Worm (Caenorhabditis elegans) whole organism, late embryonic: ENCODE data around the gene C24B5.4.

Experiments
- ama-1 ChIP-seq: fragments of 150-350 bp; optimal IDR thresholded peaks from 2 replicates; lab custom pipeline; 2014
- ceh-14 ChIP-seq: sonication (generic microtip); optimal IDR thresholded peaks from 2 replicates; lab custom pipeline; 2016; ENCODE audit warnings: missing genotype, missing genetic modification characterization, missing compliant biosample characterization
- ceh-18 ChIP-seq: sonication (generic microtip); optimal IDR thresholded peaks from 2 replicates; lab custom pipeline; 2016; ENCODE audit warnings: missing genetic modification characterization, missing compliant biosample characterization
- ceh-19 ChIP-seq: fragments of 200-800 bp; sonication (Bioruptor generic); optimal IDR thresholded peaks from 2 replicates; lab custom pipeline; 2018; ENCODE audit warnings: mild to moderate bottlenecking, missing genetic modification characterization, missing compliant biosample characterization
- ceh-24 ChIP-seq: sonication (generic microtip); optimal IDR thresholded peaks from 2 replicates; lab custom pipeline; 2016; ENCODE audit warnings: mild to moderate bottlenecking, missing genetic modification characterization, missing compliant biosample characterization
- ceh-31 ChIP-seq: sonication (generic microtip); optimal IDR thresholded peaks from 2 replicates; lab custom pipeline; 2016; ENCODE audit warnings: missing genetic modification characterization, missing compliant biosample characterization
- ceh-45 ChIP-seq: fragments of 200-800 bp; sonication (Bioruptor generic); IDR thresholded peaks from 2 replicates; pipeline ENCODE4 v1.3.6; 2022; ENCODE audit warnings: missing genetic modification reagents, missing genetic modification characterization, missing compliant biosample characterization
- ceh-6 ChIP-seq: fragments of 200-800 bp; sonication (Bioruptor generic); optimal IDR thresholded peaks from 2 replicates; lab custom pipeline; 2018; ENCODE audit warnings: mild to moderate bottlenecking, missing genetic modification characterization, missing compliant biosample characterization
- ceh-9 ChIP-seq: sonication (generic microtip); optimal IDR thresholded peaks from 2 replicates; lab custom pipeline; 2016; ENCODE audit warnings: mild to moderate bottlenecking, missing genetic modification characterization, inconsistent platforms, missing compliant biosample characterization
- elt-2 ChIP-seq: sonication (generic microtip); optimal IDR thresholded peaks from 2 replicates; lab custom pipeline; 2016; ENCODE audit warnings: missing genetic modification reagents, missing genetic modification characterization, missing compliant biosample characterization
- elt-4 ChIP-seq: sonication (generic microtip); optimal IDR thresholded peaks from 2 replicates; lab custom pipeline; 2016; ENCODE audit warnings: missing genetic modification characterization, missing compliant biosample characterization
- ets-4 ChIP-seq: sonication (generic microtip); optimal IDR thresholded peaks from 2 replicates; lab custom pipeline; 2016; ENCODE audit warnings: missing genetic modification characterization, missing compliant biosample characterization
- eyg-1 ChIP-seq: sonication (generic microtip); optimal IDR thresholded peaks from 2 replicates; lab custom pipeline; 2016; ENCODE audit warnings: missing genotype, missing genetic modification characterization, missing compliant biosample characterization
- fkh-10 ChIP-seq: fragments of 150-350 bp; optimal IDR thresholded peaks from 2 replicates; lab custom pipeline; 2014; ENCODE audit warnings: missing biosample characterization, missing genetic modification reagents, missing genetic modification characterization
- hlh-13 ChIP-seq: fragments of 200-800 bp; sonication (Bioruptor generic); optimal IDR thresholded peaks from 2 replicates; lab custom pipeline; 2018; ENCODE audit warnings: mild to moderate bottlenecking, missing genetic modification characterization, missing compliant biosample characterization
- hlh-15 ChIP-seq: sonication (generic microtip); optimal IDR thresholded peaks from 2 replicates; lab custom pipeline; 2016; ENCODE audit warnings: missing genetic modification characterization, missing compliant biosample characterization
- hlh-8 ChIP-seq: sonication (generic microtip); optimal IDR thresholded peaks from 2 replicates; lab custom pipeline; 2016; ENCODE audit warnings: missing genotype, missing genetic modification characterization, missing compliant biosample characterization
- mec-3 ChIP-seq: sonication (generic microtip); optimal IDR thresholded peaks from 2 replicates; lab custom pipeline; 2016; ENCODE audit warnings: borderline replicate concordance, missing genetic modification characterization, missing compliant biosample characterization
- nfya-1 ChIP-seq: sonication (generic microtip); optimal IDR thresholded peaks from 2 replicates; lab custom pipeline; 2017; ENCODE audit warnings: missing genetic modification characterization, mild to moderate bottlenecking, missing compliant biosample characterization, antibody characterized with exemption, moderate library complexity
- nhr-11 ChIP-seq: fragments of 150-350 bp; optimal IDR thresholded peaks from 2 replicates; lab custom pipeline; 2014; ENCODE audit warnings: missing biosample characterization, missing genetic modification characterization
- nhr-232 ChIP-seq: sonication (generic microtip); optimal IDR thresholded peaks from 2 replicates; lab custom pipeline; 2016; ENCODE audit warnings: missing genetic modification characterization, missing compliant biosample characterization
- odd-2 ChIP-seq: sonication (generic microtip); optimal IDR thresholded peaks from 2 replicates; lab custom pipeline; 2017; ENCODE audit warnings: antibody characterized with exemption, mild to moderate bottlenecking, missing genetic modification characterization, missing compliant biosample characterization
- pag-3 ChIP-seq: sonication (generic microtip); optimal IDR thresholded peaks from 2 replicates; lab custom pipeline; 2016; ENCODE audit warnings: missing compliant biosample characterization, missing genetic modification characterization, borderline replicate concordance
- pat-9 ChIP-seq: fragments of 200-800 bp; sonication (Bioruptor generic); optimal IDR thresholded peaks from 2 replicates; lab custom pipeline; 2018; ENCODE audit warnings: mild to moderate bottlenecking, missing genetic modification characterization, moderate library complexity, missing compliant biosample characterization
- pha-2 ChIP-seq: sonication (generic microtip); optimal IDR thresholded peaks from 2 replicates; lab custom pipeline; 2017; ENCODE audit warnings: mild to moderate bottlenecking, missing genetic modification characterization, missing compliant biosample characterization
- pqm-1 ChIP-seq: sonication (generic microtip); optimal IDR thresholded peaks from 2 replicates; lab custom pipeline; 2016; ENCODE audit warnings: missing genetic modification characterization, missing compliant biosample characterization
- pros-1 ChIP-seq: fragments of 150-350 bp; optimal IDR thresholded peaks from 2 replicates; lab custom pipeline; 2014; ENCODE audit warnings: missing biosample characterization, missing genetic modification reagents, missing genetic modification characterization
- syd-9 ChIP-seq: sonication (generic microtip); optimal IDR thresholded peaks from 2 replicates; lab custom pipeline; 2016; ENCODE audit warnings: mild to moderate bottlenecking, missing genetic modification characterization, moderate library complexity, missing compliant biosample characterization
- tbx-2 ChIP-seq: sonication (generic microtip); optimal IDR thresholded peaks from 2 replicates; lab custom pipeline; 2016; ENCODE audit warnings: missing genetic modification characterization, missing compliant biosample characterization
- tbx-7 ChIP-seq: sonication (generic microtip); optimal IDR thresholded peaks from 2 replicates; lab custom pipeline; 2016; ENCODE audit warnings: missing genotype, missing genetic modification characterization, missing compliant biosample characterization
- ttx-3 ChIP-seq: sonication (generic microtip); optimal IDR thresholded peaks from 2 replicates; lab custom pipeline; 2016; ENCODE audit warnings: missing genetic modification reagents, missing genetic modification characterization, missing compliant biosample characterization
- unc-42 ChIP-seq: sonication (generic microtip); optimal IDR thresholded peaks from 2 replicates; lab custom pipeline; 2016; ENCODE audit warnings: missing genotype, missing genetic modification characterization, missing compliant biosample characterization
- unc-55 ChIP-seq: sonication (generic microtip); optimal IDR thresholded peaks from 2 replicates; lab custom pipeline; 2017; ENCODE audit warnings: missing biosample characterization, missing genetic modification reagents, missing genetic modification characterization
- unc-86 ChIP-seq: sonication (generic microtip); optimal IDR thresholded peaks from 2 replicates; lab custom pipeline; 2016; ENCODE audit warnings: missing genetic modification characterization, missing compliant biosample characterization
- zip-5 ChIP-seq: sonication (generic microtip); optimal IDR thresholded peaks from 2 replicates; lab custom pipeline; 2016; ENCODE audit warnings: missing genetic modification characterization, missing compliant biosample characterization

Gene C24B5.4

DNA sequence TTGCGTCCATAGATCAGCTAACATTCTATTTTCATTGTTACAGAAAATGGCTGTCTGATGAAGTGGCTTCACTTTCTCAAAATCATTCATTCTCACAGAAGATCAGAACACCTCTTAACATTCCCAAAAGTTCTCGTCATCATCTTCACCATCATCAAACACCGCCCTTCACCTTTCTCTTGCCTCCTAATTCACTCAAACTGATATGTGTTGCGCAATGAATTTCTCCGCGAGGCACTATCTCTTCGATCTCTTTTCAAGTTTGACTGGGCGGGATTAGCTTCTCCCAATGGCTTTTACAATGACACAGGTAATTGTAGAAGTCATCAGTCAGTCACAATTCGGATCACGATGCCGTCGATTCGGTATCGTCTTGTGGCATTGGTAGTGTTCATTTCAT, 24.4 kb upstream of the C24B5.4 start, which contains the start of gene grd-6:
Gene grd-6 (plus strand): TSS at position 301 of the 400 bp plus-strand sequence.
- no peak for TF ChIP-seq pat-9
- TF ChIP-seq fkh-10 (GFP tag; lab: Kevin White, UChicago): no peak
- TF ChIP-seq pqm-1: no peak
- no peak for TF ChIP-seq ceh-45 (GFP tag; lab: Robert Waterston, UW)
- no peak for TF ChIP-seq ceh-24 (tag; lab: Kevin White, UChicago)
- TF ChIP-seq tbx-7 (tag; lab: Kevin White, UChicago): no peak
- TF ChIP-seq odd-2 (tag; lab: Kevin White, UChicago): no peak
- no peak for TF ChIP-seq nhr-232
- TF ChIP-seq zip-5 (tag; lab: Kevin White, UChicago): no peak
- no peak for TF ChIP-seq ets-4 (tag; lab: Kevin White, UChicago)
- no peak for TF ChIP-seq ceh-19 (GFP tag; lab: Kevin White, UChicago)
- TF ChIP-seq ceh-9 (tag; lab: Kevin White, UChicago): no peak
- no peak for TF ChIP-seq hlh-15
- no peak for TF ChIP-seq mec-3 (tag; lab: Kevin White, UChicago)
- TF ChIP-seq elt-2 (tag; lab: Kevin White, UChicago): no peak
- TF ChIP-seq unc-86 (tag; lab: Kevin White, UChicago): no peak

DNA sequence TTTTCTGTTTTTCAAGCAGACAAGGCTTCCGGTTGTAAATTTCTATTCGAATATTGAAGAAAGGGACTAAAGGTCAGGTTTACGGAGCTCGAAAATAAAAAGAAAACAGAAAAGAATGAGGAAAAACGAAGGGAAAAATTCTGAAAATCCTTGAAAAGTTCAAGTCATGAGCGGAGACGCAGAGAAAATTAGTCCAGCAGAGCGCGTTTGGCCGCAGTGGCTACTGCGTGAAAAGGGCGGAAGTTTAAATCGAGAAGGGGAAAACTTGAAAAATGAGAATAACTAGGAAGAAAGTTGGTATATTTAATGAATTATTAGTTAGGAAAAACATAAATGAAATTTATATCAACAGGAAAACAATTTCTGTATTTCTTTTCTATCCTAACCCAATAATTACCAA, 23.3 kb upstream of the C24B5.4 start:
- TF ChIP-seq ama-1 (lab: Kevin White, UChicago) (no peak), pha-2 (no peak), tbx-2 (tag; lab: Kevin White, UChicago) (no peak), nfya-1 (tag; lab: Kevin White, UChicago) (peak; percentile 29), eyg-1 (no peak), unc-42 (tag; lab: Kevin White, UChicago) (peak; percentile 56), hlh-13 (no peak), pros-1 (tag; lab: Kevin White, UChicago) (no peak), elt-2 (tag; lab: Kevin White, UChicago) (peak; percentile 15), ceh-31 (tag; lab: Kevin White, UChicago) (peak; percentile 24), nhr-11 (tag; lab: Kevin White, UChicago) (no peak)

DNA sequence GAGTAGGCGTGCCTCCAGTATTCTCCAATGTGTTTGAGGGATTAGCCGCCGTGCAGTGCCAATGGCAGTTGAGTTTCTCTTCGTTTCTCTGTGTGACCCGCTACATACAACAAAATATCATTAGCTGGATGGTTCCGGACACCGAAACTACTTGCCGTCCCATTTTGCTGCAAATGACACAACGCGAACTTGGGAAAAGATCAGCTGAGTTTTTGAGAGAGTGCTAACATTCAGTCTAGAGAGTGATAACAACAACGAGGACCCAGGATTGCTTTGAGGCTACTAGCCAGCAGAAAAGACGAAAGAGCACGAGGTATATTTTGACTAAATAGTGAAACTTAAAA, 22.2 kb upstream of the C24B5.4 start:
- TF ChIP-seq ceh-18 (tag; lab: Kevin White, UChicago) (no peak), ceh-6 (GFP tag; lab: Kevin White, UChicago) (peak; percentile 1), elt-4 (tag; lab: Kevin White, UChicago) (no peak)

DNA sequence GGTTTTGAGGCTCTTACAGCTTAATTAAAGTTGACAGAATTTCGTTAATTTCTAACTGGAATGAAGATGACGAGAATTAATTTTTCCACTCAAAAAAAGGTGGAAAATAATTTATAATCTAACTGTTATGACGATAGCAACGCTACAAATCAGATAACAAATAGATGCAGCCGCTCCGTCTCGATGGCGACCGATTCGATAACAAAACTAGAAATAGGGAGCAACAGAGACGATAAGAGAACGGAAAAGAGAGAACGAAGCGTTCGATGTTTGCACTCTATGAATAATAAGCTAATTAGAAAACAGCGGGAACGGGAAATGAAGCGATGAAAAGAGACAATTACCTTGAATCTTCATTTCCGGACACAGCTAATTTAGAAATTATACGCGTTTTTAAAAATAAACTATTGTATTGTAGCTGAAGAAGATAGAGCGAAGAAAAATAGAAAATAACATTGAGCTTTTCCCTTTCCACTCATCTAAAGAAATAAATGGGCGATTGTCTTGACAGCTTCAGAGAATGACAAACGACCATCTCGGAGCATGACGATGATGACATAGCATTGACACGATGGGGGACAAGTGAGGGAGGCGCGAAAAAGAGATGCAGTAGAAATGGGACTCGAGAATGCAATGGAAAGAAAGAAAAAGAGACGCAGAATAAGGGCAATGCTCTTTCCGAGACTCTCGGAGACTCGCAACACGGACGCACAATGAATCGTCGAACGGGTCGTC, 21.7 kb upstream of the C24B5.4 start:
- peak; percentile 31 for TF ChIP-seq nfya-1 (tag; lab: Kevin White, UChicago)
- peak; percentile 57 for TF ChIP-seq elt-2 (tag; lab: Kevin White, UChicago)
- peak; percentile 23 for TF ChIP-seq ceh-14 (tag; lab: Kevin White, UChicago)
- peak; percentile 46 for TF ChIP-seq ceh-31 (tag; lab: Kevin White, UChicago)
- no peak for TF ChIP-seq ttx-3 (tag; lab: Kevin White, UChicago)
- peak; percentile 88 for TF ChIP-seq unc-55 (GFP tag; lab: Kevin White, UChicago)
- no peak for TF ChIP-seq hlh-8 (tag; lab: Kevin White, UChicago)
- peak; percentile 33 for TF ChIP-seq pag-3 (tag; lab: Kevin White, UChicago)
- TF ChIP-seq nhr-232: no peak
- peak; percentile 19 for TF ChIP-seq ceh-18 (tag; lab: Kevin White, UChicago)
- peak; percentile 35 for TF ChIP-seq tbx-2 (tag; lab: Kevin White, UChicago)
- TF ChIP-seq syd-9 (tag; lab: Kevin White, UChicago): peak; percentile 45
- TF ChIP-seq pqm-1: no peak
